Worm (Caenorhabditis elegans) whole organism, L4 larva: Measurements from ENCODE around the gene K09F6.13.

ENCODE experiments used
- aly-2 ChIP-seq: sonication (generic microtip); optimal IDR thresholded peaks from 2 replicates; lab custom pipeline; 2018; ENCODE audit warnings: missing biosample characterization, missing genetic modification characterization
- fkh-10 ChIP-seq: fragments of 150-350 bp; optimal IDR thresholded peaks from 2 replicates; lab custom pipeline; 2014; ENCODE audit warnings: missing biosample characterization, missing genetic modification reagents, missing genetic modification characterization
- madf-9 ChIP-seq: fragments of 200-800 bp; sonication (Bioruptor generic); conservative IDR thresholded peaks from 2 replicates; pipeline ENCODE4 v1.3.6; 2022; ENCODE audit warnings: missing genetic modification reagents, missing genetic modification characterization, missing compliant biosample characterization
- nhr-102 ChIP-seq: sonication (generic microtip); optimal IDR thresholded peaks from 2 replicates; lab custom pipeline; 2016; ENCODE audit warnings: mild to moderate bottlenecking, missing genetic modification characterization, moderate library complexity, missing compliant biosample characterization
- nhr-237 ChIP-seq: sonication (generic microtip); optimal IDR thresholded peaks from 2 replicates; lab custom pipeline; 2017; ENCODE audit warnings: missing biosample characterization, missing genetic modification characterization

- TF ChIP-seq fkh-10 (GFP tag; lab: Kevin White, UChicago) (no peak), aly-2 (tag; lab: Kevin White, UChicago) (no peak), nhr-102 (tag; lab: Kevin White, UChicago) (no peak), nhr-237 (tag; lab: Kevin White, UChicago) (no peak), madf-9 (no peak)
These were observed 17.8 kb downstream of the K09F6.13 start, which contains the start of gene B0281.3 for ce11 chrII:2306741-2307140.
